Fruit fly (Drosophila melanogaster): ENCODE results near the gene CG13658.

The CG13658 gene

DNA sequence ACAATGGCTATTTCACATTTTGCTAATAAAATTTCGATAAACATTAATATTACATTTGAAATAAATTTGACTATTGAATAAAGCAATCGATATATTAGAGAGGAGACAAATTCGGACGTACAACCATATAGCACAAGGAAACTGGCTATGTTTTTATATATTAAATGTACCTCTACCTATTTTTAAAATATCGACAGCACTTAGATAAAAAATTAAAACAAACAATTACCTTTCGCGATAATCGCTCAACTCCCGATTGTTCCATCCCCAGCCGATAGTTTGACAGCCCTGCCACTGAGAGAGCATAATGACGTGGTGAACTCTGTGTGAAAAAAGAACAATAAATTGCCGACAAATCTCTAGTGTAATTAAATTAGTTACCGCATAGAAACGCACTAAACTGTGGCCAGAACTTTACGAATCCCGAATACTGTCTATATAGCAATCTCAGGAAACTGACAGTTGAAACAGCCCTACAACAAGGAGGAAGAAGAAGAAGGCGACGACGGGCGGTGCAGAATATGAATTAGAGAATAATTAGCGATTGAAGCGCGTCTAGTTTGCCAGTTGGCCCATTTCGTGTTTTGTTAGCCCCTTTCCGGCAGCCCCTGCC is 28.5 kb upstream of the CG13658 start, which contains the start of gene CG11857 (continued):
- TF ChIP-seq CG3919 (GFP tag; optimal IDR thresholded peaks at IDR 0.05) (peak; percentile 96), fkh (GFP tag; optimal IDR thresholded peaks at IDR 0.05) (peak; percentile 86), dsx (GFP tag; optimal IDR thresholded peaks at IDR 0.05; ENCODE audit: poor library complexity, severe bottlenecking) (peak; percentile 91), CG3032 (tag; optimal IDR thresholded peaks at IDR 0.05) (peak; percentile 98), salr (GFP tag; optimal IDR thresholded peaks at IDR 0.05) (peak in 1 of 2 experiments; percentile 93), vri (GFP tag; optimal IDR thresholded peaks at IDR 0.05) (peak; percentile 94), CG6792 (GFP tag; optimal IDR thresholded peaks at IDR 0.05) (peak; percentile 94), CG10669 (GFP tag; optimal IDR thresholded peaks at IDR 0.05) (peak; percentile 94), ss (GFP tag; optimal IDR thresholded peaks at IDR 0.05) (peak in 1 of 2 experiments; percentile 91), CG4318 (GFP tag; optimal IDR thresholded peaks at IDR 0.05) (no peak), CG10631 (GFP tag; optimal IDR thresholded peaks at IDR 0.05) (peak; percentile 98), Ets96B (tag; optimal IDR thresholded peaks at IDR 0.05) (peak; percentile 94), fd85E (GFP tag; optimal IDR thresholded peaks at IDR 0.05) (no peak), Gug (GFP tag; IDR thresholded peaks at IDR 0.05) (peak; percentile 98), CG9139 (GFP tag; optimal IDR thresholded peaks at IDR 0.05) (no peak), CG8319 (GFP tag; optimal IDR thresholded peaks at IDR 0.05) (peak; percentile 93), svp (GFP tag) (peak; percentile 99), fd59A (GFP tag; optimal IDR thresholded peaks at IDR 0.05) (peak; percentile 91), achi (GFP tag; optimal IDR thresholded peaks at IDR 0.05) (peak; percentile 97), CG1621 (tag; optimal IDR thresholded peaks at IDR 0.05) (peak; percentile 93), esn (GFP tag; optimal IDR thresholded peaks at IDR 0.05) (peak; percentile 98), CG11902 (GFP tag; optimal IDR thresholded peaks at IDR 0.05) (peak; percentile 96), Ets21C (GFP tag; optimal IDR thresholded peaks at IDR 0.05) (peak; percentile 97), CG31627 (GFP tag; optimal IDR thresholded peaks at IDR 0.05) (peak; percentile 98), CG11294 (GFP tag; IDR thresholded peaks at IDR 0.05) (peak; percentile 97), CG34406 (GFP tag; optimal IDR thresholded peaks at IDR 0.05) (peak; percentile 92), CG8632 (GFP tag; optimal IDR thresholded peaks at IDR 0.05) (peak; percentile 92), CG6276 (GFP tag; optimal IDR thresholded peaks at IDR 0.05) (no peak)

DNA sequence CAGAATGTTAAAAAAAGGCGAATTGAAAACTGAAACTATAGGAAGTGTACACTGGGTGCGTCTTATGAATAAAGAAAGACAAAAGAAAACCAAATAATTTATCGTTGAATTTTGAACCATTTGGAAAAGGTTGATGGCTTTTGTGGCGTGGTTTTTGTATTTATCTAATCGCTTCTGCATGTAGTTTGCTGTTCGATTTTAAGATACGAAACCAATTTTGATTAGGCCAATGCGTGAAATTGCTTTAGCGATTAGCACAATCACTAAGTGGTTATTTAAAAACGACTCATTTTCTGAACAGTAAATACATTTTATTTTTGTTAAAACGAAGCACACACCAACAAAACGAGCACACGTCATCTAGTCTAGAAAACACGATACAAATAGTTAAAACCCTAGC is 26.6 kb upstream of the CG13658 start:
- TF ChIP-seq CG6163 (GFP tag; IDR thresholded peaks at IDR 0.05) = no peak

DNA sequence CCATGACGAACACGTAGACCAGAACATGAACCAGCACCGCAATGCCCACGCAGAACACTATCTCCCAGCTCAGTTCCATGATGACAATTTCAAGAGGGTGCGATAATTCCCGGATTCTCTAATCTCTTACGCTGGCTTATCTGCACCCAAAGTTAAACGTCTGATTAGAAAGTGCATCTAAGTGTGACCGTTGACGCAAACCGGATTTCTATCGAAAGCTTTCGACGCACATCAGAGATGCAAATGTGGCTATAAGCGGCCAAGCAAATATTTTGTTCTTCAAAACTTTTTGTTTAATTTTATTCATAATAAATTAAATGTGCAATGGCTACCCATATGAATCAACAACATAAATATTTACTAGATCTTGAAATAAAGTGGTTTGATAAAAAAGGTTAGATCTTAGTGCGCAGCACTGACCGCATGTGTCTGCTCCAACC is 24.9 kb upstream of the CG13658 start, which contains the start of the genes Kdsr and CG11858:
Gene Kdsr, minus strand, starts transcription at position 177 of the 440 bp plus-strand sequence.
Gene CG11858, plus strand, starts transcription at position 420 of the 440 bp plus-strand sequence.
- TF ChIP-seq CG11294 (GFP tag; IDR thresholded peaks at IDR 0.05) = peak; percentile 28; the same call in 1 of the 2 replicates
- peak; percentile 94 for TF ChIP-seq vri (GFP tag; optimal IDR thresholded peaks at IDR 0.05)
- peak; percentile 73 for TF ChIP-seq CG31627 (GFP tag; optimal IDR thresholded peaks at IDR 0.05)
- TF ChIP-seq CG11762 (GFP tag; optimal IDR thresholded peaks at IDR 0.05; ENCODE audit: insufficient read depth) = no peak
- TF ChIP-seq Lpt (GFP tag; optimal IDR thresholded peaks at IDR 0.05) = peak; percentile 6
- TF ChIP-seq CG8119 (GFP tag; IDR thresholded peaks at IDR 0.05) = peak; percentile 44; the same call in 2 of the 3 replicates
- TF ChIP-seq fd59A (GFP tag; optimal IDR thresholded peaks at IDR 0.05) = no peak
- peak; percentile 65 for TF ChIP-seq Gug (GFP tag; IDR thresholded peaks at IDR 0.05)
- TF ChIP-seq Eip93F (GFP tag; optimal IDR thresholded peaks at IDR 0.05) = peak; percentile 60
- peak; percentile 76 for TF ChIP-seq fkh (GFP tag; optimal IDR thresholded peaks at IDR 0.05)
- no peak for TF ChIP-seq Smox (GFP tag; optimal IDR thresholded peaks at IDR 0.05)
- peak; percentile 36 for TF ChIP-seq achi (GFP tag; optimal IDR thresholded peaks at IDR 0.05)
- TF ChIP-seq lz (GFP tag; optimal IDR thresholded peaks at IDR 0.05) = peak; percentile 77
- TF ChIP-seq CG3032 (tag; optimal IDR thresholded peaks at IDR 0.05) = peak; percentile 58
- no peak for TF ChIP-seq Sox102F (GFP tag; optimal IDR thresholded peaks at IDR 0.05)
- TF ChIP-seq CG6163 (GFP tag; IDR thresholded peaks at IDR 0.05) = peak; percentile 58; the same call in 1 of the 3 replicates
- TF ChIP-seq CG15336 (GFP tag; IDR thresholded peaks at IDR 0.05) = 0 out of 2 replicates have a peak, but pooled peaks have one; percentile 43
- peak; percentile 37 for TF ChIP-seq dsx (GFP tag; optimal IDR thresholded peaks at IDR 0.05; ENCODE audit: poor library complexity, severe bottlenecking)
- no peak for TF ChIP-seq Hr4 (GFP tag; optimal IDR thresholded peaks at IDR 0.05)
- TF ChIP-seq esn (GFP tag; optimal IDR thresholded peaks at IDR 0.05) = peak; percentile 78
- peak; percentile 44 for TF ChIP-seq CG1621 (tag; optimal IDR thresholded peaks at IDR 0.05)
- peak; percentile 13 for TF ChIP-seq Sox15 (GFP tag; optimal IDR thresholded peaks at IDR 0.05)
- TF ChIP-seq Hr39 (GFP tag; optimal IDR thresholded peaks at IDR 0.05) = no peak
- peak; percentile 72; the same call in 2 of the 3 replicates for TF ChIP-seq eg (GFP tag; IDR thresholded peaks at IDR 0.05)
- no peak for TF ChIP-seq CG16779 (tag; optimal IDR thresholded peaks at IDR 0.05)
- TF ChIP-seq svp (GFP tag) = peak; percentile 95
- peak; percentile 53 for TF ChIP-seq Ets96B (tag; optimal IDR thresholded peaks at IDR 0.05)
- TF ChIP-seq ss (GFP tag; optimal IDR thresholded peaks at IDR 0.05) = no peak

Data from whole organism, prepupa.